Worm (Caenorhabditis elegans): ENCODE measurements around the gene cht-3.

DNA sequence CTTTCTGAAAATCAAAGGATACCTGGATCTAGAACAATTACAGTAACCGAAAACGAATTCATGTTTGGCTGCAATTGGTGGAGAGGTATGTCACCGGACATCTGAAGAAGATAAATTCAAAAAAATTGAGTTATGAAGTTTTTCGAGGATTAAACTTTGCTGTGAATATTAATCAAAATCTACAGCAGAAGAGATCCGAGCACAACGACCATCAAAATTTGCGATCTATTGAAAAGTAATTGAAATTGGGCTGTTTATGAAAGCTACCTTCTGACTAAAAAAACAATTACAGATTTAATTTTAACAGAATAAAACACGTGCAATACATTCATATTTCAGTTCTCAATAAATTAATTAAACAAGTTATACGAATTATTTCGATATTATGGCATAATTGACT, 29.0 kb downstream of the cht-3 start, which contains the start of gene C06G3.8:
- no peak for TF ChIP-seq dve-1 (tag; optimal IDR thresholded peaks at IDR 0.05)
- no peak for TF ChIP-seq hlh-8 (tag; optimal IDR thresholded peaks at IDR 0.05)
- no peak for TF ChIP-seq ceh-48 (tag; optimal IDR thresholded peaks at IDR 0.05)
- no peak for TF ChIP-seq hlh-6 (tag; optimal IDR thresholded peaks at IDR 0.05)
- TF ChIP-seq tbx-2 (tag; optimal IDR thresholded peaks at IDR 0.05): no peak

Measured in whole organism, late embryonic.